Fruit fly (Drosophila melanogaster) whole organism, embryonic: Measurements from ENCODE around the gene Esyt2.
A peak's percentile ranks its signal among the peaks of the same experiment; 100 is the strongest.

Source experiments
- ATbp ChIP-seq: fragments of 200-800 bp; sonication (Bioruptor generic); optimal IDR thresholded peaks from 2 replicates; lab custom pipeline; 2017; ENCODE audit warnings: missing biosample characterization, mild to moderate bottlenecking, missing genetic modification characterization, missing genetic modification reagents
- CG10654 ChIP-seq: fragments of 200-800 bp; sonication (Bioruptor generic); optimal IDR thresholded peaks from 2 replicates; lab custom pipeline; 2016; ENCODE audit warnings: missing biosample characterization, missing genetic modification characterization
- CG11696 ChIP-seq: fragments of 200-800 bp; sonication (Bioruptor generic); IDR thresholded peaks from 2 replicates; pipeline ENCODE4 v1.3.6; 2022; ENCODE audit warnings: missing biosample characterization, missing genetic modification characterization
- CG12744 ChIP-seq: fragments of 200-800 bp; sonication (Bioruptor generic); optimal IDR thresholded peaks from 2 replicates; lab custom pipeline; 2016; ENCODE audit warnings: missing biosample characterization, missing genetic modification characterization
- CG12942 ChIP-seq: fragments of 200-800 bp; sonication (Bioruptor generic); optimal IDR thresholded peaks from 3 replicates; lab custom pipeline; 2016; ENCODE audit warnings: missing biosample characterization, missing genetic modification characterization
- CG13296 ChIP-seq: fragments of 200-800 bp; sonication (Bioruptor generic); optimal IDR thresholded peaks from 3 replicates; lab custom pipeline; 2018; ENCODE audit warnings: missing biosample characterization, mild to moderate bottlenecking, missing genetic modification characterization
- CG13624 ChIP-seq: fragments of 200-800 bp; sonication (Bioruptor generic); optimal IDR thresholded peaks from 2 replicates; lab custom pipeline; 2016; ENCODE audit warnings: missing biosample characterization, missing genetic modification characterization
- CG14014 ChIP-seq: fragments of 200-800 bp; sonication (Bioruptor generic); IDR thresholded peaks from 2 replicates; pipeline ENCODE4 v1.3.6; 2022; ENCODE audit warnings: missing biosample characterization, missing genetic modification characterization
- CG14710 ChIP-seq: fragments of 200-800 bp; sonication (Bioruptor generic); optimal IDR thresholded peaks from 3 replicates; lab custom pipeline; 2019; ENCODE audit warnings: missing biosample characterization, mild to moderate bottlenecking, missing genetic modification characterization, moderate library complexity
- CG14860 ChIP-seq: fragments of 200-800 bp; sonication (Bioruptor generic); IDR thresholded peaks from 3 replicates; pipeline ENCODE4 v1.3.6; 2022; ENCODE audit warnings: missing biosample characterization, missing genetic modification characterization; ENCODE audit not compliant: partially characterized antibody
- CG2202 ChIP-seq: fragments of 200-800 bp; sonication (Bioruptor generic); optimal IDR thresholded peaks from 2 replicates; lab custom pipeline; 2018; ENCODE audit warnings: missing biosample characterization, mild to moderate bottlenecking, missing genetic modification characterization
- CG4360 ChIP-seq: fragments of 200-800 bp; sonication (Bioruptor generic); IDR thresholded peaks from 2 replicates; pipeline ENCODE4 v1.3.6; 2022; ENCODE audit warnings: missing biosample characterization, missing genetic modification characterization
- CG9437 ChIP-seq: fragments of 200-800 bp; sonication (Bioruptor generic); optimal IDR thresholded peaks from 2 replicates; lab custom pipeline; 2018; ENCODE audit warnings: missing biosample characterization, mild to moderate bottlenecking, missing genetic modification characterization
- D ChIP-seq, 2 experiments: fragments of 200-800 bp in 1 of 2; fragments of >200 bp in 1 of 2; sonication (Bioruptor generic) in 1 of 2; optimal IDR thresholded peaks; 2 replicates in 1 of 2; 3 replicates in 1 of 2; lab custom pipeline; 2017; ENCODE audit warnings: mild to moderate bottlenecking in 1 of 2, missing biosample characterization in 1 of 2, missing genetic modification characterization in 1 of 2, missing genetic modification reagents in 1 of 2
- Dad ChIP-seq: fragments of 200-800 bp; sonication (Bioruptor generic); optimal IDR thresholded peaks from 3 replicates; lab custom pipeline; 2016; ENCODE audit warnings: missing biosample characterization, missing genetic modification characterization
- ERR ChIP-seq: fragments of 200-800 bp; sonication (Bioruptor generic); optimal IDR thresholded peaks from 2 replicates; lab custom pipeline; 2016; ENCODE audit warnings: missing biosample characterization, missing genetic modification characterization
- Ets97D ChIP-seq: fragments of 200-800 bp; sonication (Bioruptor generic); optimal IDR thresholded peaks from 3 replicates; lab custom pipeline; 2016; ENCODE audit warnings: missing biosample characterization, missing genetic modification characterization
- Fer1 ChIP-seq: fragments of 200-800 bp; sonication (Bioruptor generic); optimal IDR thresholded peaks from 2 replicates; lab custom pipeline; 2017; ENCODE audit warnings: missing biosample characterization, mild to moderate bottlenecking, missing genetic modification characterization
- Gsc ChIP-seq: fragments of 200-800 bp; sonication (Bioruptor generic); IDR thresholded peaks from 2 replicates; pipeline ENCODE4 v1.3.6; 2022; ENCODE audit warnings: missing biosample characterization, missing genetic modification characterization
- HLH54F ChIP-seq: fragments of 200-800 bp; sonication (Bioruptor generic); optimal IDR thresholded peaks from 3 replicates; lab custom pipeline; 2016; ENCODE audit warnings: missing biosample characterization, missing genetic modification characterization
- Mad ChIP-seq: fragments of 200-800 bp; sonication (Bioruptor generic); optimal IDR thresholded peaks from 2 replicates; lab custom pipeline; 2016; ENCODE audit warnings: missing biosample characterization, missing genetic modification characterization
- Max ChIP-seq: fragments of 200-800 bp; sonication (Bioruptor generic); optimal IDR thresholded peaks from 2 replicates; lab custom pipeline; 2016; ENCODE audit warnings: missing biosample characterization, mild to moderate bottlenecking, missing genetic modification characterization
- Mes4 ChIP-seq: fragments of 200-800 bp; sonication (Bioruptor generic); optimal IDR thresholded peaks from 2 replicates; lab custom pipeline; 2016; ENCODE audit warnings: missing biosample characterization, missing genetic modification characterization
- NK7.1 ChIP-seq: fragments of 200-800 bp; sonication (Bioruptor generic); optimal IDR thresholded peaks from 3 replicates; lab custom pipeline; 2016; ENCODE audit warnings: missing biosample characterization, missing genetic modification characterization
- Rfx ChIP-seq: fragments of 200-800 bp; sonication (Bioruptor generic); IDR thresholded peaks from 2 replicates; pipeline ENCODE4 v1.3.6; 2022; ENCODE audit warnings: missing biosample characterization, missing genetic modification characterization
- Six4 ChIP-seq: fragments of 200-800 bp; sonication (Bioruptor generic); optimal IDR thresholded peaks from 2 replicates; lab custom pipeline; 2016; ENCODE audit warnings: missing biosample characterization, missing genetic modification characterization
- Ssrp ChIP-seq: fragments of 200-800 bp; sonication (Bioruptor generic); optimal IDR thresholded peaks from 2 replicates; lab custom pipeline; 2018; ENCODE audit warnings: missing biosample characterization, mild to moderate bottlenecking, missing genetic modification characterization, moderate library complexity
- Stat92E ChIP-seq, 3 experiments: fragments of >200 bp in 2 of 3; fragments of 200-800 bp in 1 of 3; sonication (Bioruptor generic) in 1 of 3; optimal IDR thresholded peaks; 2 replicates each; lab custom pipeline; 2017 to 2019; ENCODE audit warnings: missing biosample characterization in 3 of 3, missing genetic modification characterization in 3 of 3, mild to moderate bottlenecking in 1 of 3, moderate library complexity in 1 of 3
- amos ChIP-seq: fragments of 200-800 bp; sonication (Bioruptor generic); IDR thresholded peaks from 2 replicates; pipeline ENCODE4 v1.3.6; 2022; ENCODE audit warnings: missing biosample characterization, missing genetic modification characterization; ENCODE audit not compliant: partially characterized antibody
- cas ChIP-seq: fragments of 200-800 bp; sonication (Bioruptor generic); IDR thresholded peaks from 2 replicates; pipeline ENCODE4 v1.3.6; 2022; ENCODE audit warnings: missing biosample characterization, missing genetic modification characterization
- crp ChIP-seq, 2 experiments: fragments of 200-800 bp; sonication (Bioruptor generic); optimal IDR thresholded peaks; 2 replicates in 1 of 2; 3 replicates in 1 of 2; lab custom pipeline; 2017; ENCODE audit warnings: missing biosample characterization in 2 of 2, missing genetic modification characterization in 2 of 2, mild to moderate bottlenecking in 1 of 2, moderate library complexity in 1 of 2
- cwo ChIP-seq: fragments of 200-800 bp; sonication (Bioruptor generic); optimal IDR thresholded peaks from 3 replicates; lab custom pipeline; 2017; ENCODE audit warnings: missing biosample characterization, missing genetic modification characterization, mild to moderate bottlenecking, moderate library complexity, missing genetic modification reagents
- dimm ChIP-seq: fragments of 200-800 bp; sonication (Bioruptor generic); IDR thresholded peaks from 2 replicates; pipeline ENCODE4 v1.3.6; 2022; ENCODE audit warnings: missing biosample characterization, missing genetic modification characterization
- emc ChIP-seq: fragments of 200-800 bp; sonication (Bioruptor generic); optimal IDR thresholded peaks from 2 replicates; lab custom pipeline; 2016; ENCODE audit warnings: missing biosample characterization, missing genetic modification characterization
- eve ChIP-seq, 2 experiments: fragments of >200 bp; optimal IDR thresholded peaks; 2 replicates each; lab custom pipeline; 2017; ENCODE audit warnings: missing biosample characterization in 2 of 2, missing genetic modification characterization in 2 of 2
- fd102C ChIP-seq: fragments of 200-800 bp; sonication (Bioruptor generic); optimal IDR thresholded peaks from 2 replicates; lab custom pipeline; 2018; ENCODE audit warnings: missing biosample characterization, mild to moderate bottlenecking, missing genetic modification characterization, moderate library complexity
- gsb-n ChIP-seq: fragments of 200-800 bp; sonication (Bioruptor generic); optimal IDR thresholded peaks from 3 replicates; lab custom pipeline; 2018; ENCODE audit warnings: missing biosample characterization, mild to moderate bottlenecking, missing genetic modification characterization
- h ChIP-seq: fragments of >200 bp; optimal IDR thresholded peaks from 2 replicates; lab custom pipeline; 2017
- ind ChIP-seq: fragments of 200-800 bp; sonication (Bioruptor generic); optimal IDR thresholded peaks from 3 replicates; lab custom pipeline; 2016; ENCODE audit warnings: missing biosample characterization, missing genetic modification characterization
- insv ChIP-seq, 2 experiments: fragments of 200-800 bp; sonication (Bioruptor generic); optimal IDR thresholded peaks; 3 replicates each; lab custom pipeline; 2016 to 2018; ENCODE audit warnings: missing biosample characterization in 2 of 2, missing genetic modification characterization in 2 of 2
- kah ChIP-seq: fragments of 200-800 bp; sonication (Bioruptor generic); optimal IDR thresholded peaks from 2 replicates; lab custom pipeline; 2018; ENCODE audit warnings: missing biosample characterization, mild to moderate bottlenecking, missing genetic modification characterization
- lmd ChIP-seq: fragments of 200-800 bp; sonication (Bioruptor generic); IDR thresholded peaks from 2 replicates; pipeline ENCODE4 v1.3.6; 2022; ENCODE audit warnings: missing biosample characterization, missing genetic modification characterization
- repo ChIP-seq: fragments of 200-800 bp; sonication (Bioruptor generic); optimal IDR thresholded peaks from 2 replicates; lab custom pipeline; 2016; ENCODE audit warnings: missing biosample characterization, missing genetic modification characterization
- run ChIP-seq: fragments of 200-800 bp; sonication (Bioruptor generic); optimal IDR thresholded peaks from 3 replicates; lab custom pipeline; 2018; ENCODE audit warnings: missing biosample characterization, mild to moderate bottlenecking, missing genetic modification characterization
- sc ChIP-seq, 3 experiments: fragments of >200 bp in 2 of 3; fragments of 200-800 bp in 1 of 3; sonication (Bioruptor generic) in 1 of 3; optimal IDR thresholded peaks; 2 replicates in 2 of 3; 3 replicates in 1 of 3; lab custom pipeline; 2017; ENCODE audit warnings: mild to moderate bottlenecking in 1 of 3, missing biosample characterization in 1 of 3, missing genetic modification characterization in 1 of 3, missing genetic modification reagents in 1 of 3
- sima ChIP-seq: fragments of 200-800 bp; sonication (Bioruptor generic); optimal IDR thresholded peaks from 2 replicates; lab custom pipeline; 2016; ENCODE audit warnings: missing biosample characterization, missing genetic modification characterization
- unc-4 ChIP-seq: fragments of 200-800 bp; sonication (Bioruptor generic); IDR thresholded peaks from 2 replicates; pipeline ENCODE4 v1.3.6; 2022; ENCODE audit warnings: missing biosample characterization, missing genetic modification characterization; ENCODE audit not compliant: partially characterized antibody
- z ChIP-seq: fragments of 200-800 bp; sonication (Bioruptor generic); IDR thresholded peaks from 3 replicates; pipeline ENCODE4 v1.3.6; 2022; ENCODE audit warnings: missing biosample characterization, missing genetic modification characterization
- zf30C ChIP-seq: fragments of 200-800 bp; sonication (Bioruptor generic); optimal IDR thresholded peaks from 3 replicates; lab custom pipeline; 2018; ENCODE audit warnings: missing biosample characterization, mild to moderate bottlenecking, missing genetic modification characterization

Gene Esyt2

dm6 chr3R:24543676-24544277, 742 bp upstream of the Esyt2 start, which contains the start of gene Cftr (continued):
- TF ChIP-seq h (lab: Kevin White, UChicago): no peak
- TF ChIP-seq fd102C (GFP tag; lab: Kevin White, UChicago): no peak
- TF ChIP-seq HLH54F: peak; percentile 46
- TF ChIP-seq eve (GFP tag; optimal IDR thresholded peaks at IDR 0.05; lab: Kevin White, UChicago): peak in 1 of 2 experiments; percentile 19
- peak; percentile 58 for TF ChIP-seq NK7.1 (GFP tag; lab: Kevin White, UChicago)
- peak; percentile 33 for TF ChIP-seq repo
- no peak for TF ChIP-seq Six4 (GFP tag; lab: Kevin White, UChicago)
- TF ChIP-seq Gsc (GFP tag; lab: Robert Waterston, UW): no peak
- peak; percentile 65; the same call in 1 of the 2 replicates for TF ChIP-seq CG14014
- peak; percentile 15 for TF ChIP-seq CG10654 (GFP tag; lab: Kevin White, UChicago)
- peak; percentile 68 for TF ChIP-seq Fer1
- no peak for TF ChIP-seq ind
- TF ChIP-seq CG4360 (GFP tag; lab: Robert Waterston, UW): no peak
- no peak for TF ChIP-seq sima (GFP tag; lab: Kevin White, UChicago)
- peak; percentile 100 for TF ChIP-seq cwo (GFP tag; lab: Kevin White, UChicago)
- no peak for TF ChIP-seq D (optimal IDR thresholded peaks at IDR 0.05; lab: Kevin White, UChicago)
- no peak for TF ChIP-seq D (GFP tag; optimal IDR thresholded peaks at IDR 0.05; lab: Kevin White, UChicago)
- no peak for TF ChIP-seq gsb-n (tag; lab: Kevin White, UChicago)
- no peak for TF ChIP-seq dimm (GFP tag; lab: Robert Waterston, UW)
- TF ChIP-seq sc (optimal IDR thresholded peaks at IDR 0.05; lab: Kevin White, UChicago): no peak
- TF ChIP-seq sc (GFP tag; optimal IDR thresholded peaks at IDR 0.05; lab: Kevin White, UChicago): no peak
- peak; percentile 45 for TF ChIP-seq Ets97D (GFP tag; lab: Kevin White, UChicago)
- TF ChIP-seq lmd (GFP tag; lab: Robert Waterston, UW): no peak
- TF ChIP-seq CG13296: peak; percentile 39
- TF ChIP-seq Rfx (GFP tag; lab: Robert Waterston, UW): peak; percentile 81
- peak; percentile 53 for TF ChIP-seq Max (GFP tag; lab: Kevin White, UChicago)
- TF ChIP-seq run (tag; lab: Kevin White, UChicago): no peak
- no peak for TF ChIP-seq z (GFP tag; lab: Robert Waterston, UW)
- peak; percentile 1 for TF ChIP-seq Mes4 (GFP tag; lab: Kevin White, UChicago)
- TF ChIP-seq CG9437 (GFP tag; lab: Kevin White, UChicago): no peak
- TF ChIP-seq crp (GFP tag; optimal IDR thresholded peaks at IDR 0.05; lab: Kevin White, UChicago): no peak
- no peak for TF ChIP-seq zf30C (GFP tag; lab: Kevin White, UChicago)
- TF ChIP-seq amos (GFP tag; lab: Robert Waterston, UW): peak; percentile 56; the same call in 1 of the 2 replicates
- TF ChIP-seq CG2202 (tag; lab: Kevin White, UChicago): no peak
- peak; percentile 48; the same call in 1 of the 2 replicates for TF ChIP-seq unc-4 (GFP tag; lab: Robert Waterston, UW)
- no peak for TF ChIP-seq emc (GFP tag; lab: Kevin White, UChicago)
- TF ChIP-seq CG14710 (tag; lab: Kevin White, UChicago): no peak
- peak; percentile 22 for TF ChIP-seq Mad
- TF ChIP-seq kah (GFP tag; lab: Kevin White, UChicago): no peak
- TF ChIP-seq CG13624: peak; percentile 94
- TF ChIP-seq Ssrp (tag; lab: Kevin White, UChicago): no peak
- no peak for TF ChIP-seq ATbp
- TF ChIP-seq CG12744 (GFP tag; lab: Kevin White, UChicago): peak; percentile 70
- TF ChIP-seq ERR (GFP tag; lab: Kevin White, UChicago): peak; percentile 52
- TF ChIP-seq CG12942: no peak
- TF ChIP-seq cas (GFP tag; lab: Robert Waterston, UW): no peak
- TF ChIP-seq CG14860 (GFP tag; lab: Robert Waterston, UW): no peak
- TF ChIP-seq insv (GFP tag; optimal IDR thresholded peaks at IDR 0.05; lab: Kevin White, UChicago): no peak
- no peak; the same call in 1 of the 2 replicates for TF ChIP-seq CG11696 (GFP tag; lab: Robert Waterston, UW)
- TF ChIP-seq Dad (GFP tag; lab: Kevin White, UChicago): peak; percentile 55
- TF ChIP-seq Stat92E (GFP tag; optimal IDR thresholded peaks at IDR 0.05; lab: Kevin White, UChicago): peak in 1 of 3 experiments; percentile 31
